Worm (Caenorhabditis elegans) whole organism, L2 larva: ENCODE results near the gene npl-4.1.

Experiments
- C34F6.9 ChIP-seq: fragments of 150-350 bp; optimal IDR thresholded peaks from 2 replicates; lab custom pipeline; 2014; ENCODE audit warnings: missing biosample characterization, missing genetic modification characterization
- F13H6.1 ChIP-seq: sonication (generic microtip); optimal IDR thresholded peaks from 2 replicates; lab custom pipeline; 2016; ENCODE audit warnings: missing genetic modification characterization, missing compliant biosample characterization
- Y55F3AM.14 ChIP-seq: fragments of 200-800 bp; sonication (Bioruptor generic); optimal IDR thresholded peaks from 2 replicates; lab custom pipeline; 2018; ENCODE audit warnings: mild to moderate bottlenecking, missing genetic modification characterization, missing compliant biosample characterization
- alr-1 ChIP-seq: fragments of 150-350 bp; optimal IDR thresholded peaks from 2 replicates; lab custom pipeline; 2014; ENCODE audit warnings: missing biosample characterization, missing genetic modification characterization
- aly-2 ChIP-seq: fragments of 150-350 bp; optimal IDR thresholded peaks from 2 replicates; lab custom pipeline; 2014; ENCODE audit warnings: missing biosample characterization, missing genetic modification characterization
- ama-1 ChIP-seq: fragments of 150-350 bp; optimal IDR thresholded peaks from 2 replicates; lab custom pipeline; 2018; ENCODE audit warnings: inconsistent platforms
- blmp-1 ChIP-seq: sonication (generic microtip); optimal IDR thresholded peaks from 2 replicates; lab custom pipeline; 2017; ENCODE audit warnings: missing genetic modification characterization, mild to moderate bottlenecking, missing compliant biosample characterization, antibody characterized with exemption, moderate library complexity; ENCODE audit not compliant: insufficient read depth
- ceh-16 ChIP-seq: fragments of 150-350 bp; optimal IDR thresholded peaks from 2 replicates; lab custom pipeline; 2014; ENCODE audit warnings: missing biosample characterization, missing genetic modification characterization
- ceh-82 ChIP-seq: fragments of 150-350 bp; optimal IDR thresholded peaks from 2 replicates; lab custom pipeline; 2014; ENCODE audit warnings: missing biosample characterization, missing genetic modification characterization
- crh-2 ChIP-seq: sonication (generic microtip); optimal IDR thresholded peaks from 2 replicates; lab custom pipeline; 2017; ENCODE audit warnings: missing biosample characterization, missing genetic modification characterization
- dmd-4 ChIP-seq: sonication (generic microtip); optimal IDR thresholded peaks from 2 replicates; lab custom pipeline; 2017; ENCODE audit warnings: missing biosample characterization, missing genetic modification characterization
- egl-27 ChIP-seq: sonication (generic microtip); optimal IDR thresholded peaks from 3 replicates; lab custom pipeline; 2017; ENCODE audit warnings: missing biosample characterization, missing genetic modification reagents, missing genetic modification characterization
- elt-3 ChIP-seq: sonication (generic microtip); optimal IDR thresholded peaks from 2 replicates; lab custom pipeline; 2017; ENCODE audit warnings: missing biosample characterization, missing genetic modification characterization
- gmeb-1 ChIP-seq: fragments of 150-350 bp; optimal IDR thresholded peaks from 2 replicates; lab custom pipeline; 2014; ENCODE audit warnings: missing biosample characterization, missing genetic modification characterization
- lin-11 ChIP-seq: fragments of 150-350 bp; sonication (generic microtip); optimal IDR thresholded peaks from 2 replicates; lab custom pipeline; 2014; ENCODE audit warnings: missing biosample characterization, missing genetic modification characterization, inconsistent platforms, mixed read lengths
- lin-13 ChIP-seq: fragments of 150-350 bp; optimal IDR thresholded peaks from 2 replicates; lab custom pipeline; 2014; ENCODE audit warnings: missing biosample characterization, missing genetic modification reagents, missing genetic modification characterization
- lsy-2 ChIP-seq, 2 experiments: fragments of 150-350 bp in 1 of 2; sonication (generic microtip) in 1 of 2; optimal IDR thresholded peaks; 2 replicates each; lab custom pipeline; 2014 to 2017; ENCODE audit warnings: missing biosample characterization in 2 of 2, missing genetic modification characterization in 2 of 2
- mab-5 ChIP-seq: fragments of 150-350 bp; optimal IDR thresholded peaks from 2 replicates; lab custom pipeline; 2014; ENCODE audit warnings: missing biosample characterization, missing genetic modification characterization
- mbf-1 ChIP-seq: sonication (generic microtip); optimal IDR thresholded peaks from 2 replicates; lab custom pipeline; 2017; ENCODE audit warnings: missing biosample characterization, missing genetic modification characterization
- nhr-12 ChIP-seq: fragments of 150-350 bp; optimal IDR thresholded peaks from 2 replicates; lab custom pipeline; 2014; ENCODE audit warnings: missing biosample characterization, missing genetic modification characterization
- nhr-129 ChIP-seq: fragments of 150-350 bp; optimal IDR thresholded peaks from 2 replicates; lab custom pipeline; 2014; ENCODE audit warnings: missing biosample characterization, missing genetic modification characterization
- nhr-23 ChIP-seq: fragments of 150-350 bp; optimal IDR thresholded peaks from 2 replicates; lab custom pipeline; 2014; ENCODE audit warnings: missing biosample characterization, missing genetic modification reagents, missing genetic modification characterization
- nhr-237 ChIP-seq: fragments of 150-350 bp; optimal IDR thresholded peaks from 2 replicates; lab custom pipeline; 2014; ENCODE audit warnings: missing biosample characterization, missing genetic modification characterization
- nhr-25 ChIP-seq: fragments of 150-350 bp; sonication (generic microtip); optimal IDR thresholded peaks from 3 replicates; lab custom pipeline; 2014; ENCODE audit warnings: missing biosample characterization, missing genetic modification characterization
- nhr-6 ChIP-seq: fragments of 150-350 bp; optimal IDR thresholded peaks from 2 replicates; lab custom pipeline; 2014; ENCODE audit warnings: missing biosample characterization, missing genetic modification characterization
- nhr-77 ChIP-seq: fragments of 150-350 bp; optimal IDR thresholded peaks from 2 replicates; lab custom pipeline; 2014; ENCODE audit warnings: missing biosample characterization, missing genetic modification characterization
- peb-1 ChIP-seq: fragments of 150-350 bp; optimal IDR thresholded peaks from 2 replicates; lab custom pipeline; 2014; ENCODE audit warnings: missing biosample characterization, missing genetic modification characterization
- skn-1 ChIP-seq: sonication (generic microtip); optimal IDR thresholded peaks from 2 replicates; lab custom pipeline; 2017; ENCODE audit warnings: missing biosample characterization, missing genetic modification characterization
- sma-9 ChIP-seq, 2 experiments: fragments of 150-350 bp in 1 of 2; sonication (generic microtip) in 1 of 2; optimal IDR thresholded peaks; 2 replicates each; lab custom pipeline; 2014 to 2016; ENCODE audit warnings: missing genetic modification characterization in 2 of 2, mild to moderate bottlenecking in 1 of 2, missing biosample characterization in 1 of 2, missing compliant biosample characterization in 1 of 2, missing genetic modification reagents in 1 of 2, moderate library complexity in 1 of 2
- unc-39 ChIP-seq: fragments of 150-350 bp; optimal IDR thresholded peaks from 2 replicates; lab custom pipeline; 2014; ENCODE audit warnings: missing biosample characterization, missing genetic modification characterization
- unc-55 ChIP-seq: fragments of 150-350 bp; sonication (generic microtip); optimal IDR thresholded peaks from 3 replicates; lab custom pipeline; 2014; ENCODE audit warnings: missing biosample characterization, missing genetic modification reagents, missing genetic modification characterization
- unc-62 ChIP-seq: fragments of 150-350 bp; optimal IDR thresholded peaks from 2 replicates; lab custom pipeline; 2014; ENCODE audit warnings: missing biosample characterization, missing genetic modification reagents, missing genetic modification characterization
- zag-1 ChIP-seq: fragments of 150-350 bp; optimal IDR thresholded peaks from 2 replicates; lab custom pipeline; 2014; ENCODE audit warnings: missing biosample characterization, missing genetic modification characterization
- ztf-1 ChIP-seq: fragments of 200-800 bp; sonication (Bioruptor generic); conservative IDR thresholded peaks from 2 replicates; pipeline ENCODE4 v1.3.6; 2022; ENCODE audit warnings: missing genetic modification characterization, missing compliant biosample characterization
- ztf-11 ChIP-seq: sonication (generic microtip); optimal IDR thresholded peaks from 2 replicates; lab custom pipeline; 2017; ENCODE audit warnings: missing biosample characterization, missing genetic modification characterization
- ztf-4 ChIP-seq: fragments of 150-350 bp; optimal IDR thresholded peaks from 2 replicates; lab custom pipeline; 2014; ENCODE audit warnings: missing biosample characterization, missing genetic modification characterization

The npl-4.1 gene

ce11 chrII:5651426-5651825, 20.3 kb downstream of the npl-4.1 start:
- TF ChIP-seq nhr-237 (tag; lab: Kevin White, UChicago) (no peak), unc-55 (GFP tag; lab: Kevin White, UChicago) (no peak), ceh-82 (tag; lab: Kevin White, UChicago) (no peak), dmd-4 (no peak), alr-1 (tag; lab: Kevin White, UChicago) (no peak), unc-39 (tag; lab: Kevin White, UChicago) (no peak), ztf-1 (no peak), blmp-1 (no peak), F13H6.1 (no peak), mbf-1 (tag; lab: Kevin White, UChicago) (no peak), egl-27 (tag; lab: Kevin White, UChicago) (no peak), zag-1 (tag; lab: Kevin White, UChicago) (no peak)

- TF ChIP-seq sma-9 (GFP tag; optimal IDR thresholded peaks at IDR 0.05; lab: Kevin White, UChicago) = no peak
- no peak for TF ChIP-seq sma-9 (tag; optimal IDR thresholded peaks at IDR 0.05; lab: Kevin White, UChicago)
- TF ChIP-seq unc-55 (GFP tag; lab: Kevin White, UChicago) = no peak
- no peak for TF ChIP-seq nhr-12 (tag; lab: Kevin White, UChicago)
- no peak for TF ChIP-seq blmp-1
- no peak for TF ChIP-seq nhr-129 (tag; lab: Kevin White, UChicago)
- no peak for TF ChIP-seq ceh-82 (tag; lab: Kevin White, UChicago)
- no peak for TF ChIP-seq lsy-2 (tag; optimal IDR thresholded peaks at IDR 0.05; lab: Kevin White, UChicago)
- no peak for TF ChIP-seq unc-39 (tag; lab: Kevin White, UChicago)
- TF ChIP-seq egl-27 (tag; lab: Kevin White, UChicago) = no peak
- no peak for TF ChIP-seq nhr-23
- no peak for TF ChIP-seq crh-2 (tag; lab: Kevin White, UChicago)
These were observed 21.2 kb downstream of the npl-4.1 start, which contains the start of gene bli-2 for ce11 chrII:5652334-5652733. Gene bli-2 (minus strand): TSS chrII:5652434.

- TF ChIP-seq unc-55 (GFP tag; lab: Kevin White, UChicago) (no peak), C34F6.9 (tag; lab: Kevin White, UChicago) (no peak), unc-62 (GFP tag; lab: Kevin White, UChicago) (no peak), ztf-1 (no peak), nhr-6 (tag; lab: Kevin White, UChicago) (no peak), ztf-11 (tag; lab: Kevin White, UChicago) (no peak), nhr-77 (tag; lab: Kevin White, UChicago) (no peak), Y55F3AM.14 (no peak), ama-1 (no peak), aly-2 (tag; lab: Kevin White, UChicago) (no peak), ztf-4 (tag; lab: Kevin White, UChicago) (no peak), peb-1 (no peak)
These were observed 23.1 kb downstream of the npl-4.1 start, which contains the start of gene F59E12.1 for ce11 chrII:5654215-5654614. Gene F59E12.1 (plus strand): TSS chrII:5654515.

ce11 chrII:5659675-5660074, 28.5 kb downstream of the npl-4.1 start, which contains the start of gene fut-3:
Gene fut-3 (minus strand): TSS chrII:5659775.
- TF ChIP-seq blmp-1 = no peak
- TF ChIP-seq mab-5 (tag; lab: Kevin White, UChicago) = no peak
- TF ChIP-seq aly-2 (tag; lab: Kevin White, UChicago) = no peak
- no peak for TF ChIP-seq nhr-25
- no peak for TF ChIP-seq ztf-11 (tag; lab: Kevin White, UChicago)
- TF ChIP-seq ceh-16 (tag; lab: Kevin White, UChicago) = no peak
- no peak for TF ChIP-seq gmeb-1
- no peak for TF ChIP-seq mbf-1 (tag; lab: Kevin White, UChicago)
- TF ChIP-seq nhr-77 (tag; lab: Kevin White, UChicago) = no peak
- TF ChIP-seq nhr-23 = no peak
- no peak for TF ChIP-seq lin-11
- TF ChIP-seq skn-1 = no peak
- no peak for TF ChIP-seq lin-13 (GFP tag; lab: Kevin White, UChicago)
- TF ChIP-seq zag-1 (tag; lab: Kevin White, UChicago) = no peak
- TF ChIP-seq elt-3 (tag; lab: Kevin White, UChicago) = no peak
- TF ChIP-seq sma-9 (GFP tag; optimal IDR thresholded peaks at IDR 0.05; lab: Kevin White, UChicago) = no peak
- TF ChIP-seq sma-9 (tag; optimal IDR thresholded peaks at IDR 0.05; lab: Kevin White, UChicago) = no peak
